Worm (Caenorhabditis elegans) whole organism, L4 larva: Measurements from ENCODE around the gene F56F11.1.
A peak's percentile ranks its signal among the peaks of the same experiment; 100 is the strongest.

Experiments
- ZK337.2 ChIP-seq: fragments of 200-800 bp; sonication (Bioruptor generic); IDR thresholded peaks from 2 replicates; pipeline ENCODE4 v1.3.6; 2022; ENCODE audit warnings: missing genetic modification reagents, missing genetic modification characterization, missing compliant biosample characterization
- ZK546.5 ChIP-seq, 2 experiments: sonication (generic microtip); optimal IDR thresholded peaks; 2 replicates each; lab custom pipeline; 2017; ENCODE audit warnings: missing biosample characterization in 2 of 2, missing genetic modification characterization in 2 of 2
- ceh-82 ChIP-seq: sonication (generic microtip); optimal IDR thresholded peaks from 2 replicates; lab custom pipeline; 2017; ENCODE audit warnings: missing biosample characterization, missing genetic modification characterization
- dve-1 ChIP-seq: sonication (generic microtip); optimal IDR thresholded peaks from 2 replicates; lab custom pipeline; 2017; ENCODE audit warnings: antibody characterized with exemption, mild to moderate bottlenecking, missing genetic modification characterization, missing compliant biosample characterization; ENCODE audit not compliant: insufficient read depth
- fkh-10 ChIP-seq: fragments of 150-350 bp; optimal IDR thresholded peaks from 2 replicates; lab custom pipeline; 2014; ENCODE audit warnings: missing biosample characterization, missing genetic modification reagents, missing genetic modification characterization
- lin-13 ChIP-seq: fragments of 150-350 bp; optimal IDR thresholded peaks from 2 replicates; lab custom pipeline; 2014; ENCODE audit warnings: missing biosample characterization, missing genetic modification reagents, missing genetic modification characterization
- madf-5 ChIP-seq, 2 experiments: fragments of 200-800 bp; sonication (Bioruptor generic); IDR thresholded peaks; 2 replicates each; pipeline ENCODE4 v1.3.6; 2022; ENCODE audit warnings: missing compliant biosample characterization in 2 of 2, missing genetic modification characterization in 2 of 2
- nhr-237 ChIP-seq: sonication (generic microtip); optimal IDR thresholded peaks from 2 replicates; lab custom pipeline; 2017; ENCODE audit warnings: missing biosample characterization, missing genetic modification characterization
- pha-4 ChIP-seq, 2 experiments: fragments of 150-350 bp in 1 of 2; fragments of 200-800 bp in 1 of 2; sonication (Bioruptor generic) in 1 of 2; IDR thresholded peaks in 1 of 2; optimal IDR thresholded peaks in 1 of 2; 2 replicates each; pipeline versions ENCODE4 v1.3.6 to Lab custom; 2014 to 2022; ENCODE audit warnings: missing genetic modification characterization in 2 of 2, missing genetic modification reagents in 2 of 2, missing biosample characterization in 1 of 2, missing compliant biosample characterization in 1 of 2
- skn-1 ChIP-seq: fragments of 150-350 bp; optimal IDR thresholded peaks from 2 replicates; lab custom pipeline; 2014; ENCODE audit warnings: missing biosample characterization, missing genetic modification characterization
- unc-39 ChIP-seq: sonication (generic microtip); optimal IDR thresholded peaks from 2 replicates; lab custom pipeline; 2017; ENCODE audit warnings: missing biosample characterization, missing genetic modification characterization
- unc-62 ChIP-seq, 3 experiments: fragments of 150-350 bp in 1 of 3; sonication (generic microtip); optimal IDR thresholded peaks in 2 of 3; peaks in 1 of 3; 1 replicate in 1 of 3; 2 replicates in 2 of 3; lab custom pipeline; 2014 to 2017; ENCODE audit warnings: missing biosample characterization in 3 of 3, missing genetic modification characterization in 3 of 3, missing genetic modification reagents in 3 of 3, missing genotype in 1 of 3
- vab-7 ChIP-seq: fragments of 200-800 bp; sonication (Bioruptor generic); IDR thresholded peaks from 2 replicates; pipeline ENCODE4 v1.3.6; 2022; ENCODE audit warnings: missing genetic modification reagents, missing genetic modification characterization, missing compliant biosample characterization
- zfp-3 ChIP-seq: fragments of 200-800 bp; sonication (Bioruptor generic); conservative IDR thresholded peaks from 2 replicates; pipeline ENCODE4 v1.3.6; 2022; ENCODE audit warnings: missing genetic modification reagents, missing genetic modification characterization, missing compliant biosample characterization

- TF ChIP-seq fkh-10 (GFP tag; lab: Kevin White, UChicago) (no peak), zfp-3 (GFP tag; lab: Robert Waterston, UW) (no peak), ZK546.5 (tag; optimal IDR thresholded peaks at IDR 0.05; lab: Kevin White, UChicago) (no peak), pha-4 (GFP tag; IDR thresholded peaks at IDR 0.05; lab: Robert Waterston, UW) (no peak), pha-4 (tag; optimal IDR thresholded peaks at IDR 0.05; lab: Kevin White, UChicago) (no peak), dve-1 (tag; lab: Kevin White, UChicago) (peak; percentile 31), nhr-237 (tag; lab: Kevin White, UChicago) (no peak), unc-39 (tag; lab: Kevin White, UChicago) (no peak), skn-1 (tag; lab: Kevin White, UChicago) (no peak), lin-13 (no peak), vab-7 (GFP tag; lab: Robert Waterston, UW) (no peak), ceh-82 (tag; lab: Kevin White, UChicago) (no peak), unc-62 (GFP tag; optimal IDR thresholded peaks at IDR 0.05 in 1 of 2; lab: Kevin White, UChicago) (peak in 1 of 2 experiments; percentile 24), unc-62 (tag; optimal IDR thresholded peaks at IDR 0.05; lab: Kevin White, UChicago) (no peak), ZK337.2 (GFP tag; lab: Robert Waterston, UW) (no peak), madf-5 (GFP tag; IDR thresholded peaks at IDR 0.05; lab: Robert Waterston, UW) (no peak)
Observed at ce11 chrIII:2869512-2869911, 22.0 kb upstream of the F56F11.1 start.
